Fruit fly (Drosophila melanogaster) whole organism: ENCODE measurements around the gene E2f2.
A peak's percentile ranks its signal among the peaks of the same experiment; 100 is the strongest.

Source experiments
- CG8478 ChIP-seq: fragments of >200 bp; optimal IDR thresholded peaks from 2 replicates; lab custom pipeline; 2018; ENCODE audit warnings: inconsistent platforms
- Dll ChIP-seq: fragments of >200 bp; optimal IDR thresholded peaks from 2 replicates; lab custom pipeline; 2017
- EcR ChIP-seq, 2 experiments: fragments of >200 bp; optimal IDR thresholded peaks; 2 replicates each; lab custom pipeline; 2017; ENCODE audit warnings: missing biosample characterization in 2 of 2, missing genetic modification characterization in 2 of 2, missing genetic modification reagents in 2 of 2
- pan ChIP-seq: fragments of >200 bp; optimal IDR thresholded peaks from 2 replicates; lab custom pipeline; 2017
- psq ChIP-seq: fragments of >200 bp; optimal IDR thresholded peaks from 2 replicates; lab custom pipeline; 2017
- usp ChIP-seq: fragments of >200 bp; optimal IDR thresholded peaks from 2 replicates; lab custom pipeline; 2017; ENCODE audit warnings: missing biosample characterization, missing genetic modification characterization, mixed read lengths

- no peak for TF ChIP-seq Dll
- no peak for TF ChIP-seq psq (lab: Kevin White, UChicago)
- TF ChIP-seq pan (lab: Kevin White, UChicago), result no peak
- TF ChIP-seq usp, result no peak
- peak in 1 of 2 experiments; percentile 4 for TF ChIP-seq EcR (GFP tag; optimal IDR thresholded peaks at IDR 0.05; lab: Kevin White, UChicago)
- no peak for TF ChIP-seq CG8478 (lab: Kevin White, UChicago)
Observed at dm6 chr2L:21113546-21113945, 43.0 kb downstream of the E2f2 start.
